Worm (Caenorhabditis elegans) whole organism, mixed stage, embryonic: ENCODE data around the gene T10G3.3.

Experiments
- M03D4.4 ChIP-seq: sonication (generic microtip); optimal IDR thresholded peaks from 2 replicates; lab custom pipeline; 2017; ENCODE audit warnings: mild to moderate bottlenecking, missing genetic modification characterization, missing compliant biosample characterization
- bed-3 ChIP-seq: fragments of 200-800 bp; sonication (Bioruptor generic); optimal IDR thresholded peaks from 3 replicates; lab custom pipeline; 2018; ENCODE audit warnings: mild to moderate bottlenecking, missing genetic modification characterization, moderate library complexity, missing compliant biosample characterization
- blmp-1 ChIP-seq: fragments of 150-350 bp; optimal IDR thresholded peaks from 2 replicates; lab custom pipeline; 2014; ENCODE audit warnings: missing biosample characterization, missing genetic modification characterization
- ceh-39 ChIP-seq: fragments of 150-350 bp; optimal IDR thresholded peaks from 2 replicates; lab custom pipeline; 2014; ENCODE audit warnings: missing biosample characterization, missing genetic modification characterization
- ceh-43 ChIP-seq: fragments of 200-800 bp; sonication (Bioruptor generic); optimal IDR thresholded peaks from 2 replicates; lab custom pipeline; 2018; ENCODE audit warnings: mild to moderate bottlenecking, missing genetic modification characterization, moderate library complexity, missing compliant biosample characterization
- ceh-83 ChIP-seq: fragments of 200-800 bp; sonication (Bioruptor generic); optimal IDR thresholded peaks from 2 replicates; lab custom pipeline; 2018; ENCODE audit warnings: mild to moderate bottlenecking, missing genetic modification characterization, missing compliant biosample characterization
- ces-1 ChIP-seq: fragments of 150-350 bp; optimal IDR thresholded peaks from 2 replicates; lab custom pipeline; 2014; ENCODE audit warnings: missing biosample characterization, missing genetic modification reagents, missing genetic modification characterization
- cnd-1 ChIP-seq: fragments of 200-800 bp; sonication (Bioruptor generic); optimal IDR thresholded peaks from 2 replicates; lab custom pipeline; 2018; ENCODE audit warnings: mild to moderate bottlenecking, missing genetic modification characterization, missing compliant biosample characterization
- drap-1 ChIP-seq: fragments of 200-800 bp; sonication (Bioruptor generic); optimal IDR thresholded peaks from 3 replicates; lab custom pipeline; 2018; ENCODE audit warnings: mild to moderate bottlenecking, missing genetic modification characterization, missing compliant biosample characterization
- elt-1 ChIP-seq: sonication (generic microtip); optimal IDR thresholded peaks from 2 replicates; lab custom pipeline; 2017; ENCODE audit warnings: missing genetic modification characterization, mild to moderate bottlenecking, missing compliant biosample characterization, antibody characterized with exemption, moderate library complexity, borderline replicate concordance; ENCODE audit not compliant: insufficient read depth
- elt-3 ChIP-seq: fragments of 150-350 bp; optimal IDR thresholded peaks from 2 replicates; lab custom pipeline; 2014; ENCODE audit warnings: missing biosample characterization, missing genetic modification characterization
- flh-1 ChIP-seq: fragments of 200-800 bp; sonication (Bioruptor generic); optimal IDR thresholded peaks from 2 replicates; lab custom pipeline; 2018; ENCODE audit warnings: mild to moderate bottlenecking, missing genetic modification characterization, moderate library complexity, missing compliant biosample characterization
- ham-2 ChIP-seq: fragments of 200-800 bp; sonication (Bioruptor generic); optimal IDR thresholded peaks from 2 replicates; lab custom pipeline; 2018; ENCODE audit warnings: mild to moderate bottlenecking, missing genetic modification characterization, missing compliant biosample characterization
- hlh-1 ChIP-seq: fragments of 150-350 bp; optimal IDR thresholded peaks from 2 replicates; lab custom pipeline; 2014; ENCODE audit warnings: missing biosample characterization, missing genetic modification reagents, missing genetic modification characterization
- lin-32 ChIP-seq: fragments of 200-800 bp; sonication (Bioruptor generic); optimal IDR thresholded peaks from 2 replicates; lab custom pipeline; 2018; ENCODE audit warnings: mild to moderate bottlenecking, missing genetic modification characterization, missing compliant biosample characterization
- lsy-2 ChIP-seq: fragments of 150-350 bp; optimal IDR thresholded peaks from 2 replicates; lab custom pipeline; 2014; ENCODE audit warnings: missing biosample characterization, missing genetic modification characterization
- mep-1 ChIP-seq: fragments of 150-350 bp; optimal IDR thresholded peaks from 2 replicates; lab custom pipeline; 2017; ENCODE audit warnings: missing biosample characterization, missing genetic modification reagents, missing genetic modification characterization, inconsistent platforms
- mls-2 ChIP-seq: sonication (generic microtip); optimal IDR thresholded peaks from 2 replicates; lab custom pipeline; 2016; ENCODE audit warnings: mild to moderate bottlenecking, missing genetic modification characterization, moderate library complexity, missing compliant biosample characterization
- nhr-12 ChIP-seq: fragments of 150-350 bp; optimal IDR thresholded peaks from 2 replicates; lab custom pipeline; 2014; ENCODE audit warnings: missing biosample characterization, missing genetic modification characterization
- nhr-2 ChIP-seq: fragments of 150-350 bp; optimal IDR thresholded peaks from 2 replicates; lab custom pipeline; 2014; ENCODE audit warnings: missing biosample characterization, missing genetic modification characterization
- nhr-237 ChIP-seq: fragments of 150-350 bp; optimal IDR thresholded peaks from 2 replicates; lab custom pipeline; 2014; ENCODE audit warnings: missing biosample characterization, missing genetic modification characterization
- nhr-28 ChIP-seq: fragments of 150-350 bp; optimal IDR thresholded peaks from 2 replicates; lab custom pipeline; 2014; ENCODE audit warnings: missing biosample characterization, missing genetic modification characterization
- nhr-76 ChIP-seq: sonication (generic microtip); optimal IDR thresholded peaks from 2 replicates; lab custom pipeline; 2017; ENCODE audit warnings: missing biosample characterization, missing genetic modification characterization
- pha-4 ChIP-seq: fragments of 150-350 bp; optimal IDR thresholded peaks from 2 replicates; lab custom pipeline; 2018; ENCODE audit warnings: missing biosample characterization, missing genetic modification reagents, missing genetic modification characterization
- sem-2 ChIP-seq: fragments of 200-800 bp; sonication (Bioruptor generic); optimal IDR thresholded peaks from 2 replicates; lab custom pipeline; 2018; ENCODE audit warnings: mild to moderate bottlenecking, missing genetic modification characterization, missing compliant biosample characterization
- snpc-4 ChIP-seq: fragments of 150-350 bp; optimal IDR thresholded peaks from 2 replicates; lab custom pipeline; 2014; ENCODE audit warnings: missing biosample characterization, missing genetic modification characterization
- sptf-1 ChIP-seq: sonication (generic microtip); optimal IDR thresholded peaks from 2 replicates; lab custom pipeline; 2017; ENCODE audit warnings: mild to moderate bottlenecking, missing genetic modification characterization, moderate library complexity, missing compliant biosample characterization
- tbx-8 ChIP-seq: fragments of 200-800 bp; sonication (Bioruptor generic); optimal IDR thresholded peaks from 2 replicates; lab custom pipeline; 2018; ENCODE audit warnings: mild to moderate bottlenecking, missing genetic modification characterization, moderate library complexity, missing compliant biosample characterization
- unc-120 ChIP-seq: sonication (generic microtip); optimal IDR thresholded peaks from 2 replicates; lab custom pipeline; 2017; ENCODE audit warnings: missing genetic modification characterization, missing compliant biosample characterization; ENCODE audit not compliant: poor library complexity, severe bottlenecking
- unc-39 ChIP-seq: fragments of 150-350 bp; optimal IDR thresholded peaks from 2 replicates; lab custom pipeline; 2014; ENCODE audit warnings: missing biosample characterization, missing genetic modification characterization
- unc-62 ChIP-seq: fragments of 150-350 bp; optimal IDR thresholded peaks from 2 replicates; lab custom pipeline; 2014; ENCODE audit warnings: missing biosample characterization, missing genetic modification reagents, missing genetic modification characterization
- zip-8 ChIP-seq: fragments of 150-350 bp; optimal IDR thresholded peaks from 2 replicates; lab custom pipeline; 2014; ENCODE audit warnings: missing biosample characterization, missing genetic modification characterization
- ztf-11 ChIP-seq: fragments of 150-350 bp; optimal IDR thresholded peaks from 2 replicates; lab custom pipeline; 2014; ENCODE audit warnings: missing biosample characterization, missing genetic modification characterization

Gene T10G3.3

DNA sequence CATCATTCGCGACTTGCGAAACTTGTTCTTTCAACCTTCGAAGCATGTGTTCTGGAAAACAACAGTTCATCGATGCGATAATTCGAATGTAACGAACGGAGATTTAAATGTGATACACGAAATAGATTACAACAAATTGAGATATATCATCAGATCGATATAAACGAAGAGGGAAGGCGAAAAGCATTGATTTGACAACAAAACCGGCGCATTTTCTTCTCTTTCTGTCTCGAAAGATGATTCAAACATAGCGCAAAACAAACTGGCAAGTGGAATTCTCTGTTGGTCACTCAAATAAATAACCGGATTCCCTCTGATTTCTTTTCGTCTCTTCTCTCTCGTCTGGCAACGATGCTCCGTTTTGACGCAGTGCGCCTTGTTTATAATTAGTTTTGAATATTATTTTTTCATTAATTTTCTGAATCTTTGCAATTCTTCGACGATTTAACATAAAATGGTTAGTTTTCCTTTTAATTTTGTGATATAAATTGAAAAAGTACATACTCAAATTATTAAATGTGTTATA, 7.4 kb upstream of the T10G3.3 start, which contains the start of the genes eea-1 and gut-2:
TSS of gene eea-1 (minus strand) at position 51 of the 526 bp plus-strand sequence.
TSS of gene gut-2 (plus strand) at position 369 of the 526 bp plus-strand sequence.
- TF ChIP-seq flh-1 (no peak), ces-1 (peak; percentile 90), hlh-1 (no peak), pha-4 (peak; percentile 60), nhr-2 (tag; lab: Kevin White, UChicago) (no peak), unc-62 (GFP tag; lab: Kevin White, UChicago) (no peak), tbx-8 (no peak), elt-3 (tag; lab: Kevin White, UChicago) (no peak), nhr-12 (tag; lab: Kevin White, UChicago) (no peak), cnd-1 (tag; lab: Kevin White, UChicago) (no peak), ceh-39 (tag; lab: Kevin White, UChicago) (no peak), nhr-28 (no peak), nhr-76 (no peak), mep-1 (tag; lab: Kevin White, UChicago) (peak; percentile 73), ceh-83 (GFP tag; lab: Kevin White, UChicago) (no peak), lsy-2 (peak; percentile 22), nhr-237 (tag; lab: Kevin White, UChicago) (peak; percentile 25), ham-2 (GFP tag; lab: Kevin White, UChicago) (no peak), drap-1 (GFP tag; lab: Kevin White, UChicago) (no peak)

DNA sequence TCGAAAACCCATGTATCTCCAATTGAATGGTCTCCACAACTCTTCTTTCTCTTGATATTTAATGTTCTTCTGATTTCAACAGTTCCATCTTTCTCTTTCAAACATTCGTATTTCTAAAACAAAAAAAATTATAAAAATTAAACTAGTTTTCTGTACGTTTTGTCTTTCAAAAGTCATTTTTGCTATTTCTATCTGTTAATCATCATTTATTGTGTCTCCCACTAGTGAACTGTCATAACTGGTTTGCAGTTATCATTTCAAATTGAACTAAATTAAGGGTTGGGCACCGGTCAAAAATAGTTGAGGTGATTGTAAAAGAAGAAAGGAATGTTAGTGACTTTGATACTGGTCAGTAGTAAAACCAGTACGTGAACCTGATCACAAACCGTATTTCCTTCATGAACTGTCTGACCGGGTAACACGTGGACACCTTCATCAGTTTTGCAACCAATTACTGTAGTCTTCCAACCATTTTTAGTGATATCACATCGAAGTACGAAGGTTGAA, 1.6 kb downstream of the T10G3.3 start:
- no peak for TF ChIP-seq blmp-1
- TF ChIP-seq drap-1 (GFP tag; lab: Kevin White, UChicago): no peak
- no peak for TF ChIP-seq mep-1 (tag; lab: Kevin White, UChicago)

DNA sequence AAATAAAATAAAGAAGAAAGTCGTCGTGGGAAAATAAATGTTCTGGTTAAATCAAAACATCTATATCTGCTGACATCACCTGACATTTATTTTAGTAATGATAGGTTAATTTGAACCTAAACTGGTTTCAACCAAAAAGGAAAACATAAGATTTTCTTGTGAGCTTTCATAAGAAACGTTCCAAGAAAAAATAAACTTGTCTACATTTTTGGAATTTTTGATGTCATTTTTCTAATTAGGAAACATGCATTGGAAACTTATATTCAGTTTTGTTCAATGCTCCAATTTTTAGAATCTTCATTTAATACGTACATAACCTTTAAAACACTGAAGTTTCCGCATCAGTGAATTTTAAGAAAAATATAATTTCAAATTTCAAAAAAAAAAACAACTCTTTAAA, 4.3 kb downstream of the T10G3.3 start:
- TF ChIP-seq elt-3 (tag; lab: Kevin White, UChicago) (no peak), ceh-39 (tag; lab: Kevin White, UChicago) (no peak)

DNA sequence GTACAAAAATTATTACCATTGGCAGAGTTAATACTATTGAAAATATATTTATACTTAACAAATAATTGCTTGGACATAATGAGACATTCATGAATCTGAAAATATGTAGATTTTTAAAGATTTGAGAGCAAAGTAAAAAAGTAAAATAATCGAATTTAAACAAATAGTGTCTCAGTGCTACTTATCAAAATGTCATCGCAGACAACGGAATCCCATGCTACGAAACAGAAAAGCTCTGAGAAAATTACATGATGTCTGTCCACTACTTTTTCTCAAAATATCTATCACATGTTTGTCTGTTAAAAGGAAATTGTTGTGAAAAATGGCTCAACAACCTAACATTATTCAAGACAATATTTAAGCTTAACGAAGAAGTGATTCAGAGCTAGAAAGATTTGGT, 5.7 kb downstream of the T10G3.3 start, which contains the start of gene T10G3.4:
TSS of gene T10G3.4 (minus strand) at position 101 of the 400 bp plus-strand sequence.
- TF ChIP-seq sem-2 (GFP tag; lab: Kevin White, UChicago): no peak
- no peak for TF ChIP-seq M03D4.4 (tag; lab: Kevin White, UChicago)

DNA sequence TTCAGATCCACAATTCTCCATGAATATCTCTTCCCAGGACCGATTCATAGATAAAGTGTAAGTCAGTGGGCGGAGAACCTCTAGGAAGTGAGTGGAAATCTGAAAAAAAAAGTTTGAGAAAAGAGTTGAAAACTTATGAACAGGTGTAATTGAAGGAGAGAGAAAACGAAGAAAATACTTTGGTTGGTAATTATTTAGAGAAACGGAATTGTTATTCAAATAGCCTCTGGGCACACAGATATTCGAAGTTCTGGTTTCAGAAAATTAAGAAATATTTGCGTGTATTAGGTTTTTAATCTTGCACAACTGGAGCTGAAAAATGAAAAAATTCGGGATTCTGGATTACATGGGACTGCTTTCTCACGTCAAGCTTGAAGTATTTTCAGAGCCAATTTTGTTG, 10.2 kb downstream of the T10G3.3 start, which contains the start of gene T10G3.2:
TSS of gene T10G3.2 (minus strand) at position 101 of the 400 bp plus-strand sequence.
- TF ChIP-seq mls-2 (no peak), bed-3 (no peak), ceh-39 (tag; lab: Kevin White, UChicago) (no peak), nhr-2 (tag; lab: Kevin White, UChicago) (no peak), lin-32 (GFP tag; lab: Kevin White, UChicago) (no peak), ztf-11 (no peak), sptf-1 (tag; lab: Kevin White, UChicago) (no peak), unc-62 (GFP tag; lab: Kevin White, UChicago) (no peak), unc-120 (tag; lab: Kevin White, UChicago) (no peak), ham-2 (GFP tag; lab: Kevin White, UChicago) (no peak), snpc-4 (tag; lab: Kevin White, UChicago) (no peak), ces-1 (no peak), ceh-43 (no peak), ceh-83 (GFP tag; lab: Kevin White, UChicago) (no peak), blmp-1 (no peak), unc-39 (tag; lab: Kevin White, UChicago) (no peak)

DNA sequence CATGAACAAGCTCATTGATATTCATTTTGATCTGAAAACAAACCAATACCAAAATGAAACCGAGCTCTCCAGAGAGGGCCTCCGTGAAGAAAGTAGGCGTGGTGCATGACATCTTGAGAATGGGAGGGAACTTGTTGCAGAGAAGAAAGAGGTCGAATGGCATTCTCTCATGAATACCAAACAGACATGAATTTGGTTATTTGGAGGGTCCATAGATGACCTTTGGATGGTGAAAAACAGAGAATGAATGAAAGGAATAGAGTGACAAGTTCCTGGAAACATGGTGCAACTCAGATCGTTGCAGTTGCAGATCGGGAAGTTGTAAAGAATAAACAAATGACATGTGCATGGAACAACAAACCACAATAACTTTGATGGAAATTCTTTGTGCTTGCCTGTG, 13.6 kb downstream of the T10G3.3 start, which contains the start of gene T10G3.8:
TSS of gene T10G3.8 (minus strand) at position 101 of the 400 bp plus-strand sequence.
- TF ChIP-seq pha-4 (no peak), tbx-8 (no peak), nhr-12 (tag; lab: Kevin White, UChicago) (no peak), ceh-43 (no peak), sem-2 (GFP tag; lab: Kevin White, UChicago) (no peak), unc-39 (tag; lab: Kevin White, UChicago) (no peak), hlh-1 (no peak), M03D4.4 (tag; lab: Kevin White, UChicago) (no peak), elt-1 (no peak), ztf-11 (no peak), elt-3 (tag; lab: Kevin White, UChicago) (no peak), ceh-83 (GFP tag; lab: Kevin White, UChicago) (no peak), zip-8 (no peak)
